Worm (Caenorhabditis elegans) whole organism, midembryonic: ENCODE results near the gene F46C5.1.

Source experiments
- klf-2 ChIP-seq: fragments of 200-800 bp; sonication (Bioruptor generic); conservative IDR thresholded peaks from 2 replicates; pipeline ENCODE4 v1.3.6; 2022; ENCODE audit warnings: missing genetic modification reagents, missing genetic modification characterization, missing compliant biosample characterization
- tab-1 ChIP-seq: fragments of 200-800 bp; sonication (Bioruptor generic); IDR thresholded peaks from 2 replicates; pipeline ENCODE4 v1.3.6; 2022; ENCODE audit warnings: missing genetic modification characterization, missing compliant biosample characterization

- TF ChIP-seq tab-1 (GFP tag; lab: Robert Waterston, UW) (no peak), klf-2 (GFP tag; lab: Robert Waterston, UW) (no peak)
Measured at ce11 chrII:8776504-8776903, 44.5 kb downstream of the F46C5.1 start.
